Worm (Caenorhabditis elegans) whole organism, early embryonic: ENCODE data around the gene T24D5.1.

ENCODE experiments used
- ama-1 ChIP-seq: fragments of 150-350 bp; optimal IDR thresholded peaks from 2 replicates; lab custom pipeline; 2014
- scrt-1 ChIP-seq: fragments of 200-800 bp; sonication (Bioruptor generic); IDR thresholded peaks from 2 replicates; pipeline ENCODE4 v1.3.6; 2022; ENCODE audit warnings: missing genetic modification characterization, missing compliant biosample characterization
- tbx-37 ChIP-seq: fragments of 200-800 bp; sonication (Bioruptor generic); conservative IDR thresholded peaks from 2 replicates; pipeline ENCODE4 v1.3.6; 2022; ENCODE audit warnings: missing genetic modification reagents, missing genetic modification characterization, missing compliant biosample characterization
- tra-4 ChIP-seq: sonication (generic microtip); optimal IDR thresholded peaks from 2 replicates; lab custom pipeline; 2017; ENCODE audit warnings: missing genetic modification characterization, missing compliant biosample characterization

ce11 chrX:12586352-12586751 lies 11.8 kb downstream of the T24D5.1 start, which contains the start of gene T24D5.2:
- TF ChIP-seq ama-1 (lab: Kevin White, UChicago) (no peak), tbx-37 (GFP tag; lab: Robert Waterston, UW) (no peak), tra-4 (tag; lab: Kevin White, UChicago) (no peak), scrt-1 (no peak)
